Worm (Caenorhabditis elegans) whole organism, late embryonic: ENCODE measurements around the gene pqn-51.
A peak's percentile ranks its signal among the peaks of the same experiment; 100 is the strongest.

Experiments
- C08G9.2 ChIP-seq: sonication (generic microtip); optimal IDR thresholded peaks from 2 replicates; lab custom pipeline; 2016; ENCODE audit warnings: mild to moderate bottlenecking, missing genetic modification characterization, moderate library complexity, missing compliant biosample characterization
- C38D4.7 ChIP-seq: fragments of 200-800 bp; sonication (Bioruptor generic); optimal IDR thresholded peaks from 2 replicates; lab custom pipeline; 2018; ENCODE audit warnings: mild to moderate bottlenecking, missing genetic modification characterization, moderate library complexity, missing compliant biosample characterization
- F13H6.1 ChIP-seq: sonication (generic microtip); optimal IDR thresholded peaks from 2 replicates; lab custom pipeline; 2016; ENCODE audit warnings: missing genetic modification characterization, missing compliant biosample characterization
- K09A11.1 ChIP-seq: sonication (generic microtip); optimal IDR thresholded peaks from 2 replicates; lab custom pipeline; 2017; ENCODE audit warnings: antibody characterized with exemption, mild to moderate bottlenecking, missing genetic modification characterization, missing compliant biosample characterization; ENCODE audit not compliant: insufficient read depth
- ama-1 ChIP-seq: fragments of 150-350 bp; optimal IDR thresholded peaks from 2 replicates; lab custom pipeline; 2014
- ceh-14 ChIP-seq: sonication (generic microtip); optimal IDR thresholded peaks from 2 replicates; lab custom pipeline; 2016; ENCODE audit warnings: missing genotype, missing genetic modification characterization, missing compliant biosample characterization
- ceh-2 ChIP-seq: sonication (generic microtip); optimal IDR thresholded peaks from 2 replicates; lab custom pipeline; 2016; ENCODE audit warnings: missing genotype, missing genetic modification characterization, missing compliant biosample characterization
- ceh-31 ChIP-seq: sonication (generic microtip); optimal IDR thresholded peaks from 2 replicates; lab custom pipeline; 2016; ENCODE audit warnings: missing genetic modification characterization, missing compliant biosample characterization
- ceh-34 ChIP-seq: sonication (generic microtip); optimal IDR thresholded peaks from 2 replicates; lab custom pipeline; 2016; ENCODE audit warnings: mild to moderate bottlenecking, missing genetic modification characterization, missing compliant biosample characterization
- ceh-45 ChIP-seq: fragments of 200-800 bp; sonication (Bioruptor generic); IDR thresholded peaks from 2 replicates; pipeline ENCODE4 v1.3.6; 2022; ENCODE audit warnings: missing genetic modification reagents, missing genetic modification characterization, missing compliant biosample characterization
- ceh-6 ChIP-seq: fragments of 200-800 bp; sonication (Bioruptor generic); optimal IDR thresholded peaks from 2 replicates; lab custom pipeline; 2018; ENCODE audit warnings: mild to moderate bottlenecking, missing genetic modification characterization, missing compliant biosample characterization
- dve-1 ChIP-seq: sonication (generic microtip); optimal IDR thresholded peaks from 2 replicates; lab custom pipeline; 2017; ENCODE audit warnings: antibody characterized with exemption, mild to moderate bottlenecking, missing genetic modification characterization, missing compliant biosample characterization
- elt-2 ChIP-seq: sonication (generic microtip); optimal IDR thresholded peaks from 2 replicates; lab custom pipeline; 2016; ENCODE audit warnings: missing genetic modification reagents, missing genetic modification characterization, missing compliant biosample characterization
- ets-4 ChIP-seq: sonication (generic microtip); optimal IDR thresholded peaks from 2 replicates; lab custom pipeline; 2016; ENCODE audit warnings: missing genetic modification characterization, missing compliant biosample characterization
- fax-1 ChIP-seq: sonication (generic microtip); optimal IDR thresholded peaks from 2 replicates; lab custom pipeline; 2016; ENCODE audit warnings: missing genotype, missing genetic modification characterization, missing compliant biosample characterization
- fkh-6 ChIP-seq: sonication (generic microtip); optimal IDR thresholded peaks from 2 replicates; lab custom pipeline; 2016; ENCODE audit warnings: missing genetic modification characterization, missing compliant biosample characterization
- gmeb-2 ChIP-seq: sonication (generic microtip); optimal IDR thresholded peaks from 2 replicates; lab custom pipeline; 2016; ENCODE audit warnings: missing genetic modification characterization, inconsistent platforms, missing compliant biosample characterization
- hlh-15 ChIP-seq: sonication (generic microtip); optimal IDR thresholded peaks from 2 replicates; lab custom pipeline; 2016; ENCODE audit warnings: missing genetic modification characterization, missing compliant biosample characterization
- hlh-30 ChIP-seq: sonication (generic microtip); optimal IDR thresholded peaks from 2 replicates; lab custom pipeline; 2017; ENCODE audit warnings: antibody characterized with exemption, missing genetic modification characterization, missing compliant biosample characterization; ENCODE audit not compliant: insufficient read depth
- hlh-6 ChIP-seq: sonication (generic microtip); optimal IDR thresholded peaks from 2 replicates; lab custom pipeline; 2016; ENCODE audit warnings: missing genotype, missing genetic modification characterization, missing compliant biosample characterization
- lim-6 ChIP-seq: sonication (generic microtip); optimal IDR thresholded peaks from 2 replicates; lab custom pipeline; 2016; ENCODE audit warnings: missing genetic modification characterization, missing compliant biosample characterization
- madf-2 ChIP-seq: sonication (generic microtip); optimal IDR thresholded peaks from 2 replicates; lab custom pipeline; 2017; ENCODE audit warnings: missing genetic modification characterization, missing compliant biosample characterization
- nhr-11 ChIP-seq: fragments of 150-350 bp; optimal IDR thresholded peaks from 2 replicates; lab custom pipeline; 2014; ENCODE audit warnings: missing biosample characterization, missing genetic modification characterization
- npax-4 ChIP-seq: sonication (generic microtip); optimal IDR thresholded peaks from 2 replicates; lab custom pipeline; 2016; ENCODE audit warnings: missing genetic modification characterization, missing compliant biosample characterization
- pat-9 ChIP-seq: fragments of 200-800 bp; sonication (Bioruptor generic); optimal IDR thresholded peaks from 2 replicates; lab custom pipeline; 2018; ENCODE audit warnings: mild to moderate bottlenecking, missing genetic modification characterization, moderate library complexity, missing compliant biosample characterization
- pax-1 ChIP-seq: fragments of 150-350 bp; optimal IDR thresholded peaks from 2 replicates; lab custom pipeline; 2014; ENCODE audit warnings: missing biosample characterization, missing genetic modification characterization
- pros-1 ChIP-seq: fragments of 150-350 bp; optimal IDR thresholded peaks from 2 replicates; lab custom pipeline; 2014; ENCODE audit warnings: missing biosample characterization, missing genetic modification reagents, missing genetic modification characterization
- rnt-1 ChIP-seq: sonication (generic microtip); optimal IDR thresholded peaks from 2 replicates; lab custom pipeline; 2016; ENCODE audit warnings: missing genetic modification characterization, missing compliant biosample characterization
- sox-2 ChIP-seq: fragments of 200-800 bp; sonication (Bioruptor generic); IDR thresholded peaks from 2 replicates; pipeline ENCODE4 v1.3.6; 2022; ENCODE audit warnings: missing genetic modification reagents, missing genetic modification characterization, missing compliant biosample characterization
- tbx-2 ChIP-seq: sonication (generic microtip); optimal IDR thresholded peaks from 2 replicates; lab custom pipeline; 2016; ENCODE audit warnings: missing genetic modification characterization, missing compliant biosample characterization
- tbx-7 ChIP-seq: sonication (generic microtip); optimal IDR thresholded peaks from 2 replicates; lab custom pipeline; 2016; ENCODE audit warnings: missing genotype, missing genetic modification characterization, missing compliant biosample characterization
- unc-42 ChIP-seq: sonication (generic microtip); optimal IDR thresholded peaks from 2 replicates; lab custom pipeline; 2016; ENCODE audit warnings: missing genotype, missing genetic modification characterization, missing compliant biosample characterization
- unc-86 ChIP-seq: sonication (generic microtip); optimal IDR thresholded peaks from 2 replicates; lab custom pipeline; 2016; ENCODE audit warnings: missing genetic modification characterization, missing compliant biosample characterization
- ztf-16 ChIP-seq: sonication (generic microtip); optimal IDR thresholded peaks from 2 replicates; lab custom pipeline; 2017; ENCODE audit warnings: missing genetic modification characterization, missing compliant biosample characterization

The pqn-51 gene

DNA sequence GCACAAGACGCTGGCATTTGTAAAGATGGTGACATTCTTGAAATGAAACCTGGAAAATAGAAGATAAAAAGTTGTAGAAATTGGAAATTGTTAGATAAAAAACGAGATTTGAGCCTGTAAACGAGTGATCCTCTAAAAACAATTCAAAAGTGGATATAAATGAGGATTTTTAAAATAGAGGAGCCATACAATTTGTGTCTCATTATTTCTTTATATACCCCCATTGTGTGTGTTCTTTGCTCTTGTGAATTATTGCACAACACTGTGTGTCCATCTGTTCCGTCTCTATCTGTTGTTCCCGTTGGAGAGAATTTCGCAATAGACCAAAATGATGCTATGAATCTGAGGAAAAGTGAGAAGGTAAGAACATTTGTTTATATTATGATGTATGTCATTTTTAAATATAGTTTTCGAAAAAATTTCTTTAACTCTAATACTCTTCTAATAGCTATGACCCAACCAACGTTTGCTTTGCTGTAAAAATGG lies 37.6 kb downstream of the pqn-51 start, which contains the start of gene Y58A7A.5:
Gene Y58A7A.5 (minus strand): TSS at position 51 of the 486 bp plus-strand sequence.
- TF ChIP-seq ets-4 (no peak), ceh-2 (tag; lab: Kevin White, UChicago) (no peak), ceh-34 (no peak), F13H6.1 (no peak), ceh-45 (GFP tag; lab: Robert Waterston, UW) (no peak), rnt-1 (no peak), lim-6 (no peak), dve-1 (no peak), ceh-31 (tag; lab: Kevin White, UChicago) (no peak), ztf-16 (no peak), tbx-2 (tag; lab: Kevin White, UChicago) (no peak), pat-9 (tag; lab: Kevin White, UChicago) (no peak), gmeb-2 (no peak), tbx-7 (tag; lab: Kevin White, UChicago) (no peak), sox-2 (GFP tag; lab: Robert Waterston, UW) (no peak)

DNA sequence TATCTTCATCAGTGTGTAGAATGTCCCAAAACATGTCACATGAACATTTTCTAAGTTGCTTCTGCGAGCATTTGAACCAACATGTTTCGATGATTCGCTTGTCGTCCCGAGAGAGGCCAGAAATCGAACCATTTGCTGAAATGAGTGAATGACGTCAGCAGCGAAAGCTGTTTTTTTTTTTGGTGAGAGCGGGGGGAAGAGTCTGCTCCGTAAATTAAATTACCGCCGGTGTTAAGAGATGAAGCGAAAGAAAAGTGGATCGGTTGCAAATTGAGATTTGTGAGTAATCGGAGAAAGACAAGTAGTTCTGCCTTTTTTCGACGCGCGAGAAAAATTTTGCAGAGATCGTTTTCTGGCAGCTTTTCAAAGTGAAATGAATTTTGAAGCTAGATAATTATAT lies 38.9 kb downstream of the pqn-51 start:
- TF ChIP-seq ceh-34 (no peak), unc-42 (tag; lab: Kevin White, UChicago) (peak; percentile 55)
- TF ChIP-seq, all 69 proteins: peak for 1

DNA sequence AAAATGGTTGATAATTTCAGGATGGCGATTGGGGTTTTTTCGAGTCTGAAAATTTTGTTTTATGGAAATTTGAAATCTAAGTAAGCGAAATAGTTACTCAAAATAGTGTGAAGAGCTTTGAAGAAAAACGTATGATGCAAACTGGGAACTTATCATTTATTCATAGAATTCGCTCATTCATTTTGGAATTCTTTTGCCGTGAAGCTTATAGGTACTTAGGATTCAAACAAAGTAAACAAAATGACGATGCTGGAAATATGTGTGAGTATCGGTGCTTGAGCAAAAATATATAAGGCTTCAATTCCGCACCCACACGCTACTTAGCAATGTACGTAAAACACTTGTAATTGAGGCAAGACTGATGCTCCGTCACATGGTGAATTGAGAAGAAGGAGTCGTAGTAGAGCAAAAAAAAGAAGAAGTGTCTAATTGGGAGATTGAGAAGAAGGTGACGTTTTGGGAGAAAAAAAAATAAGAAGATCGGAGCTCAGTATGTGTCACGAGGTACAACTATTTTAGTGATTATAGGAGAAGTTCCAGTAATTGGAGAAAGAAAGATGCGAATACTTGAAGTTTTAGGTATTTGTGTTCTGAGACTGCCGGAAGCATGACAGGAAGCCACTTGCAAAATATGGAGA lies 40.2 kb downstream of the pqn-51 start, which contains the start of gene glb-32:
Gene glb-32 (minus strand): TSS at position 51 of the 638 bp plus-strand sequence.
- no peak for TF ChIP-seq elt-2 (tag; lab: Kevin White, UChicago)
- no peak for TF ChIP-seq hlh-15 (tag; lab: Kevin White, UChicago)
- no peak for TF ChIP-seq fkh-6 (tag; lab: Kevin White, UChicago)
- no peak for TF ChIP-seq pros-1 (tag; lab: Kevin White, UChicago)
- TF ChIP-seq ceh-6 (GFP tag; lab: Kevin White, UChicago): no peak
- TF ChIP-seq fax-1 (tag; lab: Kevin White, UChicago): no peak
- TF ChIP-seq tbx-7 (tag; lab: Kevin White, UChicago): no peak
- no peak for TF ChIP-seq unc-42 (tag; lab: Kevin White, UChicago)
- TF ChIP-seq madf-2 (tag; lab: Kevin White, UChicago): no peak
- no peak for TF ChIP-seq pax-1 (tag; lab: Kevin White, UChicago)

DNA sequence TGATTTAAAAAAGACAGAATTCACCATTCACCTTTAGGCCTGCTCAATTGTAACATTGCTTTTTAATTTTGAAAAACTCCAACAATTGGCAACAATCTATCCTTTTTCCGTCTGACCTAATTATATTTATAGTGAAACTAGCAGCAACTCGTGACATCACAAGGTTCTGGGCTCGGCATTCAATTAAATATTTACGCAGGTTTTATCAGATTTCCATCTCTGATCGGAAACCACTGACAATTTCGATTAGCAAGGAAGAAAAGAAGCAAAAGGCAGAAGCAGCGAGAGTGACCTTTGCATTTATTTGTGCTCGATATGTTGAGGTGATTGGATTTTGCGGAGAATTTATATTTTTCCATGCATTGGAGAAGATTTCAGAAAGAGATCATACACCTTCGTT lies 41.0 kb downstream of the pqn-51 start:
- peak; percentile 1 for TF ChIP-seq unc-42 (tag; lab: Kevin White, UChicago)
- no peak for TF ChIP-seq K09A11.1 (tag; lab: Kevin White, UChicago)

DNA sequence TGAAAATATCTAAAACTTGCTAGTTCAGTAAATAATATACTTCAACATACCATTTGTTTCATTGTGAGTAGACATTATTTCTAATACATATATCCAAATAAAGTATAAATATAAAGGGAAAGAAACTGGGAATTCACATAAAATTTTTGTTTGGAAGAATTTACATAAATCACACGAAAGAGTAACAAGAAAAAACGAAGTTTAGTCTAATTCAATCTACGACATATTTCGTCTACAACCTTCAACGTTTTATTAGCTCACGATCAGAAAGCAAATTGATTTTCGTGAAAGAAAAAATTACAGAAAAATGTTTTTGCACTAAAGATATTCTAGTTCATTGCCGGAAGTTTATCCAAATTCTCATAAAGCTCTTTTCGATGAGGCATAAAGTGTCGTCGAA lies 47.6 kb downstream of the pqn-51 start, which contains the start of gene C04F5.2:
Gene C04F5.2 (minus strand): TSS at position 101 of the 400 bp plus-strand sequence.
- no peak for TF ChIP-seq C08G9.2 (tag; lab: Kevin White, UChicago)
- TF ChIP-seq tbx-7 (tag; lab: Kevin White, UChicago): no peak
- TF ChIP-seq hlh-6 (tag; lab: Kevin White, UChicago): no peak
- no peak for TF ChIP-seq pax-1 (tag; lab: Kevin White, UChicago)
- no peak for TF ChIP-seq npax-4 (tag; lab: Kevin White, UChicago)
- no peak for TF ChIP-seq C38D4.7 (GFP tag; lab: Kevin White, UChicago)
- TF ChIP-seq ceh-14: no peak
- no peak for TF ChIP-seq hlh-30 (tag; lab: Kevin White, UChicago)
- TF ChIP-seq ets-4: no peak
- TF ChIP-seq ama-1: no peak
- TF ChIP-seq nhr-11 (tag; lab: Kevin White, UChicago): no peak
- TF ChIP-seq ceh-2 (tag; lab: Kevin White, UChicago): no peak
- TF ChIP-seq unc-86 (tag; lab: Kevin White, UChicago): no peak
- no peak for TF ChIP-seq madf-2 (tag; lab: Kevin White, UChicago)
- no peak for TF ChIP-seq K09A11.1 (tag; lab: Kevin White, UChicago)
